Worm (Caenorhabditis elegans) whole organism, young adult: Measurements from ENCODE around the gene C24A3.9.

Experiments used
- F22D6.2 ChIP-seq: sonication (generic microtip); optimal IDR thresholded peaks from 2 replicates; lab custom pipeline; 2016; ENCODE audit warnings: mild to moderate bottlenecking, missing genetic modification characterization, missing compliant biosample characterization
- Y53F4B.3 ChIP-seq: fragments of 200-800 bp; sonication (Bioruptor generic); IDR thresholded peaks from 2 replicates; pipeline ENCODE4 v1.3.6; 2022; ENCODE audit warnings: missing genetic modification reagents, missing genetic modification characterization, missing compliant biosample characterization
- ama-1 ChIP-seq, 3 experiments: fragments of 150-350 bp in 1 of 3; sonication (generic microtip) in 2 of 3; optimal IDR thresholded peaks; 2 replicates each; lab custom pipeline; 2014 to 2018; ENCODE audit warnings: missing biosample characterization in 2 of 3, missing genetic modification characterization in 2 of 3, missing genetic modification reagents in 2 of 3
- bed-1 ChIP-seq: fragments of 200-800 bp; sonication (Bioruptor generic); IDR thresholded peaks from 2 replicates; pipeline ENCODE4 v1.3.6; 2022; ENCODE audit warnings: missing genetic modification reagents, missing genetic modification characterization, missing compliant biosample characterization
- cebp-1 ChIP-seq, 2 experiments: fragments of 200-800 bp in 1 of 2; sonication (Bioruptor generic) in 1 of 2; sonication (generic microtip) in 1 of 2; IDR thresholded peaks in 1 of 2; optimal IDR thresholded peaks in 1 of 2; 2 replicates each; pipeline versions ENCODE4 v1.3.6 to Lab custom; 2017 to 2022; ENCODE audit warnings: missing compliant biosample characterization in 2 of 2, missing genetic modification characterization in 2 of 2, mild to moderate bottlenecking in 1 of 2, missing genetic modification reagents in 1 of 2, moderate library complexity in 1 of 2
- dpl-1 ChIP-seq: fragments of 150-350 bp; optimal IDR thresholded peaks from 2 replicates; lab custom pipeline; 2014; ENCODE audit warnings: missing biosample characterization, missing genetic modification reagents, missing genetic modification characterization
- egl-44 ChIP-seq: fragments of 200-800 bp; sonication (Bioruptor generic); IDR thresholded peaks from 2 replicates; pipeline ENCODE4 v1.3.6; 2022; ENCODE audit warnings: missing genetic modification reagents, missing genetic modification characterization, missing compliant biosample characterization
- mxl-1 ChIP-seq: sonication (generic microtip); optimal IDR thresholded peaks from 2 replicates; lab custom pipeline; 2016; ENCODE audit warnings: missing genetic modification characterization, missing compliant biosample characterization
- nfya-1 ChIP-seq: sonication (generic microtip); optimal IDR thresholded peaks from 2 replicates; lab custom pipeline; 2017; ENCODE audit warnings: antibody characterized with exemption, missing compliant biosample characterization, missing genetic modification characterization, borderline replicate concordance; ENCODE audit not compliant: insufficient read depth
- nhr-90 ChIP-seq: sonication (generic microtip); optimal IDR thresholded peaks from 2 replicates; lab custom pipeline; 2016; ENCODE audit warnings: missing genotype, mild to moderate bottlenecking, missing genetic modification characterization, missing compliant biosample characterization
- unc-130 ChIP-seq: sonication (generic microtip); optimal IDR thresholded peaks from 2 replicates; lab custom pipeline; 2016; ENCODE audit warnings: missing genetic modification reagents, missing genetic modification characterization, missing compliant biosample characterization

DNA sequence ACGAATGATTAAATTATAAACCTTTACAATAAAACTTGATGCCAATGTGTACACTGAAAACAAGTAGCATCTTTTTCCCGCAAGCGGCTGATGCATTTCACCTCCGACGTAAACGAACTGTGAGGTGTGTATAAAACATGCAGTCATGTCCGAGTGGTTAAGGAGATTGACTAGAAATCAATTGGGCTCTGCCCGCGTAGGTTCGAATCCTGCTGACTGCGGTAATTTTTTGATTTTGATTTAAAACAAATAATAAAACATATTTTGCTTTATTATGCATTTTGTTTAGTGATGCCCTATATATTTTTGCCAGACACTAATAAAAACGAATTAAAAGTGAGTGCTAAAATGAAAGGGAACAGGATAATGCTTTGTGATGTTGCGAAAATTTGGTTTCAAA lies 38.9 kb downstream of the C24A3.9 start:
- TF ChIP-seq cebp-1 (GFP tag; IDR thresholded peaks at IDR 0.05; lab: Robert Waterston, UW): no peak
- no peak for TF ChIP-seq cebp-1 (tag; optimal IDR thresholded peaks at IDR 0.05; lab: Kevin White, UChicago)
- TF ChIP-seq nfya-1 (tag; lab: Kevin White, UChicago): no peak
- TF ChIP-seq ama-1 (optimal IDR thresholded peaks at IDR 0.05; lab: Kevin White, UChicago): no peak
- TF ChIP-seq ama-1 (GFP tag; optimal IDR thresholded peaks at IDR 0.05; lab: Kevin White, UChicago): peak; percentile 85
- TF ChIP-seq dpl-1: no peak
- TF ChIP-seq bed-1 (GFP tag; lab: Robert Waterston, UW): no peak
- no peak for TF ChIP-seq Y53F4B.3 (GFP tag; lab: Robert Waterston, UW)
- no peak for TF ChIP-seq egl-44 (GFP tag; lab: Robert Waterston, UW)
- peak; percentile 82 for TF ChIP-seq nhr-90
- TF ChIP-seq mxl-1 (tag; lab: Kevin White, UChicago): peak; percentile 19
- TF ChIP-seq unc-130 (GFP tag; lab: Kevin White, UChicago): peak; percentile 32
- TF ChIP-seq F22D6.2 (tag; lab: Kevin White, UChicago): no peak
